Worm (Caenorhabditis elegans): ENCODE data around the gene R08F11.7.

DNA sequence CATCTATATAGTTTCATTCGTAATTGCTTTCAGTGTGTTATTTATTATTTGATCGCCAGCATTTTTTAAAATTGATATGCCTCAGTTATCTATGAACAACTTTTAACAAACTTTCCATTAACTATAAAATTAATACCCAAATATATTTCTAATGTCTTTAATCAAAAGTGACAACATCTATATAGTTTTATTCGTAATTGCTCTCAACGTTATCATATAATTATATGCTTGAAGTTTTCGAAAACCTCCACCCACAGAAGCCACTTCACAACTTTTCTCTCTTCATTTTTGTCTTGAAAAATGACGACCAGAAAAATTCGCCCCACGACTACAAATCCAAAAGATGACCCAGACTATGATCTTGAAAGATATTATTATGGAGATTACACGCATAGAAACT, 18.5 kb downstream of the R08F11.7 start, which contains the start of gene srw-6:
- TF ChIP-seq F13C5.2 (tag; optimal IDR thresholded peaks at IDR 0.05) (no peak), tbx-11 (GFP tag; IDR thresholded peaks at IDR 0.05) (no peak), ama-1 (optimal IDR thresholded peaks at IDR 0.05) (no peak), hnd-1 (tag; optimal IDR thresholded peaks at IDR 0.05) (no peak), sea-1 (GFP tag; conservative IDR thresholded peaks at IDR 0.05) (no peak), hmg-4 (GFP tag; optimal IDR thresholded peaks at IDR 0.05) (no peak), tra-4 (tag; optimal IDR thresholded peaks at IDR 0.05) (no peak), ceh-13 (GFP tag; optimal IDR thresholded peaks at IDR 0.05) (no peak)
